Worm (Caenorhabditis elegans) whole organism, late embryonic: ENCODE data around the gene K10G6.5.

Experiments used
- fkh-10 ChIP-seq: fragments of 150-350 bp; optimal IDR thresholded peaks from 2 replicates; lab custom pipeline; 2014; ENCODE audit warnings: missing biosample characterization, missing genetic modification reagents, missing genetic modification characterization
- tbx-2 ChIP-seq: sonication (generic microtip); optimal IDR thresholded peaks from 2 replicates; lab custom pipeline; 2016; ENCODE audit warnings: missing genetic modification characterization, missing compliant biosample characterization

DNA sequence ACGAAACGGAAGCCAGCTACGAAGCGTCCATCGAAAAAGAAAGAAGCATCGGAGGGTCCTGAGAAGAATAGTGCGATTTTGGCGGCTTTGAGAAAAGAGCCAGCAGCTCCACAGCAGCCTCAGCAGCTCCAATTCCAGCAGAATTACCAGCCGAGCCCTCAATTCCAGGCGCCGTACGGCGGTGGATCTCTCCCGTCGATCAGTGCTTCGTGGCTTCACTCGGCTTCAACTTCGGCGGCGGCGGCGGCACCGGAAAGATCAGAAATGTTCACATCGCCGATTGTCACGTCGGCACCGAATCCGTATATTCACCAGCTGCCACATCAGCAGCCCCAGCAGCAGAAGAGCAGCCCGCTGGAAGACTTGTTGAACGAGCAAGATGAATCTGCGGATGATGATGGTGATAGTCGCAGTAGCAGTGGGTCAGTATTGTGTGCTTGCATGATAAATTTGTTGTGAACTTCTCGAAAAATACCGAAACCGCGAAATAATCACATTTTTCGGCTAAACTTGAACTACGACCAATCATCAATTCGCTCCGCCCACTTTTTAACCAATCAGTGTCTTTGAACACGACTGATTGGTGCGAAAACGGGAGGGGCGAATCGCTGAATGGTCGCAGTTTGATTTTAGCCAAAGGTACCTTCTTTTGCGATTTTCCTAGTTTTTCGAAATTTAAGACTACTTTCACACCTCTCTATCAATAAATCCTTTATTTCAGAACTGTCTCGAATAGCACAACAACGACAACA is 21.2 kb upstream of the K10G6.5 start:
- no peak for TF ChIP-seq tbx-2 (tag; lab: Kevin White, UChicago)
- no peak for TF ChIP-seq fkh-10 (GFP tag; lab: Kevin White, UChicago)
